Worm (Caenorhabditis elegans): ENCODE measurements around the gene egl-21.

egl-21 gene

DNA sequence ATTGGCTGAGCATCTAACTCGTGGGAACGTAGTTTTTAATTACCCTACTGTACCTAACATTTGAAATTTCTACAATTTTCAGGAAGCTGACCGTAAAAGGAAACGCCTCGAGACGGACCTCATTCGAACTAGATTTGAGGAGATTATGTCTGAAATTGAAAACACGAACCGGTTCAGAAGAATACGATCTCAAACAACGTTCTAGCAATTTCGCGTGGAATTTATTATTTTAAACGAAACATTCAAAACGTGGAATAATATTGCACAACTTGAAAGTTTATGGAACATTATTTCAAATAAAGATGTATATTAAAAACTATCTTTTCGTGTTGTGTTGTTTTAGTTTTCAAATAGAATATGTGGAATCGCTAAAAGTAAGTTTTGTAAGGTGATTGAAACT, 38.1 kb downstream of the egl-21 start, which contains the start of gene F13B12.7:
TSS of gene F13B12.7 (plus strand) at position 301 of the 400 bp plus-strand sequence.
- TF ChIP-seq pha-4 (tag; optimal IDR thresholded peaks at IDR 0.05) (no peak), ceh-9 (tag; optimal IDR thresholded peaks at IDR 0.05) (no peak), sea-2 (GFP tag; optimal IDR thresholded peaks at IDR 0.05) (no peak), lin-15B (tag; optimal IDR thresholded peaks at IDR 0.05) (no peak), nhr-67 (tag; optimal IDR thresholded peaks at IDR 0.05) (no peak), R02D3.7 (tag; optimal IDR thresholded peaks at IDR 0.05) (no peak), unc-62 (GFP tag; optimal IDR thresholded peaks at IDR 0.05) (no peak)

DNA sequence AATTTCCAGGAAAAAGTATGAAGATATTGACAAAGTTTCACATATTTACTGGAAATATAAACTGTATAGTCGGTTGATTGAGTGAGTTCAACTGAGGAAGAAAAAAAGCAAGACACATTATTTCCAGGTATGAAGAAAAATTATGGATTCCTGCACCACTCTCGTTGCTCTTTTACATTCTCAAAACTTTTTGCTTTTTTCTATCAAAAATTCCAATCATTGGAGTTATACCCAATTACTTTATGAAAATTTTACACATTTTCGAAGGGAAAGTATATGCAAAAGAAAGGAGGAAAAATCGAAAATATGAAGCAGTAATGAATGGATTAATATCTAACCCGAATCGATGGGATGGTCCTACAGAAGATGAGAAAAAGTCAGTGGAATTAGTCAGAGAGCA, 38.7 kb downstream of the egl-21 start:
- TF ChIP-seq zag-1 (tag; optimal IDR thresholded peaks at IDR 0.05) (no peak), mml-1 (tag; optimal IDR thresholded peaks at IDR 0.05) (no peak), fkh-2 (tag; optimal IDR thresholded peaks at IDR 0.05) (no peak), fkh-10 (GFP tag; optimal IDR thresholded peaks at IDR 0.05) (no peak), unc-62 (GFP tag; optimal IDR thresholded peaks at IDR 0.05) (no peak), jun-1 (tag; optimal IDR thresholded peaks at IDR 0.05) (no peak), sea-2 (GFP tag; optimal IDR thresholded peaks at IDR 0.05) (no peak), nhr-43 (tag; optimal IDR thresholded peaks at IDR 0.05; ENCODE audit: poor library complexity, severe bottlenecking) (no peak), ceh-9 (tag; optimal IDR thresholded peaks at IDR 0.05) (no peak), nhr-11 (tag; optimal IDR thresholded peaks at IDR 0.05) (no peak), ama-1 (optimal IDR thresholded peaks at IDR 0.05) (no peak), ceh-16 (tag; optimal IDR thresholded peaks at IDR 0.05) (no peak), nfya-1 (tag; optimal IDR thresholded peaks at IDR 0.05; ENCODE audit: insufficient read depth) (no peak), ztf-4 (tag; optimal IDR thresholded peaks at IDR 0.05) (no peak)

- TF ChIP-seq daf-12 (tag; optimal IDR thresholded peaks at IDR 0.05) (no peak), pqm-1 (tag; optimal IDR thresholded peaks at IDR 0.05) (peak; percentile 90), sea-2 (GFP tag; optimal IDR thresholded peaks at IDR 0.05) (no peak), egl-27 (tag; optimal IDR thresholded peaks at IDR 0.05) (no peak), lin-39 (tag; optimal IDR thresholded peaks at IDR 0.05) (no peak), elt-2 (tag; optimal IDR thresholded peaks at IDR 0.05) (peak; percentile 90), nhr-12 (tag; optimal IDR thresholded peaks at IDR 0.05) (no peak), pha-4 (tag; optimal IDR thresholded peaks at IDR 0.05) (peak; percentile 15), nhr-76 (tag; optimal IDR thresholded peaks at IDR 0.05) (no peak)
These were observed 42.7 kb downstream of the egl-21 start, which contains the start of gene F13B12.3 for ce11 chrIV:10438901-10439300. Gene F13B12.3, plus strand, starts transcription at chrIV:10439123.

ce11 chrIV:10437114-10437513, 44.5 kb downstream of the egl-21 start:
- no peak for TF ChIP-seq elt-1 (tag; optimal IDR thresholded peaks at IDR 0.05)

ce11 chrIV:10436401-10436800, 45.2 kb downstream of the egl-21 start, which contains the start of gene ins-1:
Gene ins-1, plus strand, starts transcription at chrIV:10436701.
- TF ChIP-seq elt-2 (tag; optimal IDR thresholded peaks at IDR 0.05) (no peak), ZK546.5 (tag; optimal IDR thresholded peaks at IDR 0.05) (no peak)

DNA sequence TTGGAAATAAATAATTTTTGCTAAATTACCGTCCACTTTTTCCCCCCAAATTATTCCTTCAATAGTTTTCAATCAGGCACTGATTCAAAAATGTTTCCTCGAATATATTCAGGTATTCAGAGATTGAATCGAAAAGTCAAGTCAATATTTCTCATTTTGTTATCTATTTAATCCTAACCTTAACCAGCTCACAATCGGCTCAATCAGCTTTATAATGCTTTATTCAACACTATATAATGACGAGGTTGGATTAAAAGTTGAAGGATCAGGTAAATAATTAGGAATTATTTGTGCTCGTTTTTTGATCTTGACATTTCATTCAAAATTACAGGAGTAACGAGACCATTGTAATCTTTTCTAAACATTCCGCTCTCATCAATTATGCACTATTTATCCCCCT, 51.1 kb downstream of the egl-21 start:
- TF ChIP-seq daf-12 (tag; optimal IDR thresholded peaks at IDR 0.05) (no peak), pqm-1 (tag; optimal IDR thresholded peaks at IDR 0.05) (no peak), skn-1 (tag; optimal IDR thresholded peaks at IDR 0.05) (no peak), nhr-12 (tag; optimal IDR thresholded peaks at IDR 0.05) (no peak), nhr-67 (tag; optimal IDR thresholded peaks at IDR 0.05) (no peak), sea-2 (GFP tag; optimal IDR thresholded peaks at IDR 0.05) (no peak), pha-4 (tag; optimal IDR thresholded peaks at IDR 0.05) (no peak), nhr-11 (tag; optimal IDR thresholded peaks at IDR 0.05) (no peak), fkh-10 (GFP tag; optimal IDR thresholded peaks at IDR 0.05) (no peak), lin-15B (tag; optimal IDR thresholded peaks at IDR 0.05) (no peak), tbx-2 (tag; optimal IDR thresholded peaks at IDR 0.05) (no peak), ztf-11 (tag; optimal IDR thresholded peaks at IDR 0.05) (no peak), ztf-4 (tag; optimal IDR thresholded peaks at IDR 0.05) (no peak), nhr-25 (tag; optimal IDR thresholded peaks at IDR 0.05) (no peak), hmg-11 (tag; optimal IDR thresholded peaks at IDR 0.05) (no peak)
